Fruit fly (Drosophila melanogaster) whole organism, pupa: ENCODE data around the gene CG32985.
A peak's percentile ranks its signal among the peaks of the same experiment; 100 is the strongest.

Source experiments
- CG10348 ChIP-seq: fragments of 200-800 bp; sonication (Bioruptor generic); IDR thresholded peaks from 2 replicates; pipeline ENCODE4 v1.3.6; 2022; ENCODE audit warnings: missing biosample characterization, missing genetic modification characterization
- CG12605 ChIP-seq: fragments of 200-800 bp; sonication (Bioruptor generic); IDR thresholded peaks from 2 replicates; pipeline ENCODE4 v1.3.6; 2022; ENCODE audit warnings: missing biosample characterization, missing genetic modification characterization
- CG13204 ChIP-seq: fragments of 200-800 bp; sonication (Bioruptor generic); optimal IDR thresholded peaks from 2 replicates; lab custom pipeline; 2018; ENCODE audit warnings: missing biosample characterization, mild to moderate bottlenecking, missing genetic modification characterization, moderate library complexity
- CG14655 ChIP-seq: fragments of 200-800 bp; sonication (Bioruptor generic); optimal IDR thresholded peaks from 3 replicates; lab custom pipeline; 2017; ENCODE audit warnings: mild to moderate bottlenecking, missing biosample characterization, missing genetic modification reagents, missing genetic modification characterization
- CG15710 ChIP-seq: fragments of 200-800 bp; sonication (Bioruptor generic); optimal IDR thresholded peaks from 2 replicates; lab custom pipeline; 2018; ENCODE audit warnings: missing biosample characterization, mild to moderate bottlenecking, missing genetic modification characterization, moderate library complexity
- CG17806 ChIP-seq: fragments of 200-800 bp; sonication (Bioruptor generic); optimal IDR thresholded peaks from 2 replicates; lab custom pipeline; 2018; ENCODE audit warnings: missing biosample characterization, mild to moderate bottlenecking, missing genetic modification characterization, moderate library complexity
- CG32121 ChIP-seq: fragments of 200-800 bp; sonication (Bioruptor generic); IDR thresholded peaks from 2 replicates; pipeline ENCODE4 v1.3.6; 2022; ENCODE audit warnings: missing biosample characterization, missing genetic modification characterization
- CG34367 ChIP-seq: fragments of 200-800 bp; sonication (Bioruptor generic); optimal IDR thresholded peaks from 2 replicates; lab custom pipeline; 2018; ENCODE audit warnings: missing biosample characterization, mild to moderate bottlenecking, missing genetic modification characterization
- CG4496 ChIP-seq: fragments of 200-800 bp; sonication (Bioruptor generic); IDR thresholded peaks from 3 replicates; pipeline ENCODE4 v1.3.6; 2022; ENCODE audit warnings: missing biosample characterization, missing genetic modification characterization
- CG8159 ChIP-seq: fragments of 200-800 bp; sonication (Bioruptor generic); optimal IDR thresholded peaks from 3 replicates; lab custom pipeline; 2018; ENCODE audit warnings: missing biosample characterization, mild to moderate bottlenecking, missing genetic modification characterization, moderate library complexity
- CG8301 ChIP-seq: fragments of 200-800 bp; sonication (Bioruptor generic); optimal IDR thresholded peaks from 2 replicates; lab custom pipeline; 2018; ENCODE audit warnings: missing biosample characterization, mild to moderate bottlenecking, missing genetic modification characterization
- CG9948 ChIP-seq: fragments of 200-800 bp; sonication (Bioruptor generic); optimal IDR thresholded peaks from 2 replicates; lab custom pipeline; 2018; ENCODE audit warnings: missing biosample characterization, mild to moderate bottlenecking, missing genetic modification characterization, moderate library complexity
- D1 ChIP-seq: fragments of 200-800 bp; sonication (Bioruptor generic); optimal IDR thresholded peaks from 2 replicates; lab custom pipeline; 2018; ENCODE audit warnings: missing biosample characterization, mild to moderate bottlenecking, missing genetic modification characterization, moderate library complexity
- EcR ChIP-seq: fragments of 200-800 bp; sonication (Bioruptor generic); optimal IDR thresholded peaks from 3 replicates; lab custom pipeline; 2019; ENCODE audit warnings: missing biosample characterization, missing genetic modification characterization, mild to moderate bottlenecking, moderate library complexity, missing genetic modification reagents
- Ets98B ChIP-seq: fragments of 200-800 bp; sonication (Bioruptor generic); IDR thresholded peaks from 2 replicates; pipeline ENCODE4 v1.3.6; 2022; ENCODE audit warnings: missing biosample characterization, missing genetic modification characterization
- Pif1A ChIP-seq: fragments of 200-800 bp; sonication (Bioruptor generic); optimal IDR thresholded peaks from 3 replicates; lab custom pipeline; 2016; ENCODE audit warnings: missing biosample characterization, missing genetic modification characterization
- Pif1B ChIP-seq: fragments of 200-800 bp; sonication (Bioruptor generic); optimal IDR thresholded peaks from 3 replicates; lab custom pipeline; 2016; ENCODE audit warnings: missing biosample characterization, missing genetic modification characterization
- Snoo ChIP-seq: fragments of 200-800 bp; sonication (Bioruptor generic); optimal IDR thresholded peaks from 3 replicates; lab custom pipeline; 2017; ENCODE audit warnings: missing biosample characterization, mild to moderate bottlenecking, missing genetic modification characterization, inconsistent platforms
- fd96Ca ChIP-seq: fragments of 200-800 bp; sonication (Bioruptor generic); IDR thresholded peaks from 3 replicates; pipeline ENCODE4 v1.3.6; 2022; ENCODE audit warnings: missing biosample characterization, missing genetic modification characterization
- gl ChIP-seq: fragments of 200-800 bp; sonication (Bioruptor generic); optimal IDR thresholded peaks from 2 replicates; lab custom pipeline; 2018; ENCODE audit warnings: missing biosample characterization, mild to moderate bottlenecking, missing genetic modification characterization
- rn ChIP-seq: fragments of 200-800 bp; sonication (Bioruptor generic); IDR thresholded peaks from 2 replicates; pipeline ENCODE4 v1.3.6; 2022; ENCODE audit warnings: missing biosample characterization, missing genetic modification characterization

CG32985 gene

dm6 chr2L:8931176-8931575, 31.2 kb upstream of the CG32985 start:
- TF ChIP-seq CG8301 (tag; lab: Kevin White, UChicago) (no peak), CG8159 (tag; lab: Kevin White, UChicago) (no peak), Pif1B (GFP tag; lab: Kevin White, UChicago) (no peak)
- TF ChIP-seq, all 21 proteins: peak for 0

- TF ChIP-seq fd96Ca (GFP tag; lab: Robert Waterston, UW) (no peak), CG32121 (no peak), CG8159 (tag; lab: Kevin White, UChicago) (no peak), CG17806 (tag; lab: Kevin White, UChicago) (no peak), Pif1B (GFP tag; lab: Kevin White, UChicago) (no peak), CG14655 (GFP tag; lab: Kevin White, UChicago) (no peak), D1 (tag; lab: Kevin White, UChicago) (no peak), CG13204 (GFP tag; lab: Kevin White, UChicago) (no peak), gl (tag; lab: Kevin White, UChicago) (no peak), CG4496 (no peak), CG8301 (tag; lab: Kevin White, UChicago) (no peak), Snoo (tag; lab: Kevin White, UChicago) (no peak), CG9948 (no peak)
- TF ChIP-seq, all 21 proteins: peak for 0
Measured at dm6 chr2L:8933710-8934242, 28.6 kb upstream of the CG32985 start, which contains the start of gene Tsp29Fa. TSS of gene Tsp29Fa (plus strand) at chr2L:8933962.

- peak; percentile 18 for TF ChIP-seq Pif1B (GFP tag; lab: Kevin White, UChicago)
- TF ChIP-seq Pif1A (GFP tag; lab: Kevin White, UChicago), result peak; percentile 48
- TF ChIP-seq CG4496, result 0 out of 3 replicates have a peak, but pooled peaks have one; percentile 31
- no peak for TF ChIP-seq CG32121
- no peak for TF ChIP-seq CG9948
- TF ChIP-seq CG10348 (GFP tag; lab: Robert Waterston, UW), result no peak
- TF ChIP-seq gl (tag; lab: Kevin White, UChicago), result no peak
- no peak for TF ChIP-seq CG12605 (GFP tag; lab: Robert Waterston, UW)
- no peak for TF ChIP-seq rn
- TF ChIP-seq Ets98B (GFP tag; lab: Robert Waterston, UW), result peak; percentile 36
- no peak for TF ChIP-seq CG17806 (tag; lab: Kevin White, UChicago)
- no peak for TF ChIP-seq CG34367 (tag; lab: Kevin White, UChicago)
- TF ChIP-seq Snoo (tag; lab: Kevin White, UChicago), result peak; percentile 62
- no peak for TF ChIP-seq D1 (tag; lab: Kevin White, UChicago)
- no peak for TF ChIP-seq EcR
- no peak for TF ChIP-seq CG13204 (GFP tag; lab: Kevin White, UChicago)
- no peak for TF ChIP-seq CG14655 (GFP tag; lab: Kevin White, UChicago)
- TF ChIP-seq fd96Ca (GFP tag; lab: Robert Waterston, UW), result no peak
- TF ChIP-seq CG8301 (tag; lab: Kevin White, UChicago), result no peak
- TF ChIP-seq CG15710 (tag; lab: Kevin White, UChicago), result no peak
- TF ChIP-seq CG8159 (tag; lab: Kevin White, UChicago), result peak; percentile 59
Measured at dm6 chr2L:8937003-8937402, 25.3 kb upstream of the CG32985 start, which contains the start of gene Tsp29Fb. TSS of gene Tsp29Fb (plus strand) at chr2L:8937390.

dm6 chr2L:8937837-8938413, 24.4 kb upstream of the CG32985 start:
- no peak for TF ChIP-seq rn
- no peak for TF ChIP-seq CG9948
- no peak for TF ChIP-seq CG4496
- no peak for TF ChIP-seq CG15710 (tag; lab: Kevin White, UChicago)
- TF ChIP-seq CG12605 (GFP tag; lab: Robert Waterston, UW), result no peak
- no peak for TF ChIP-seq CG10348 (GFP tag; lab: Robert Waterston, UW)

- TF ChIP-seq gl (tag; lab: Kevin White, UChicago) (no peak), CG34367 (tag; lab: Kevin White, UChicago) (no peak), CG32121 (no peak), CG8159 (tag; lab: Kevin White, UChicago) (no peak), CG10348 (GFP tag; lab: Robert Waterston, UW) (no peak), EcR (no peak), rn (no peak)
- TF ChIP-seq, all 21 proteins: peak for 0
Measured at dm6 chr2L:8940680-8941079, 21.7 kb upstream of the CG32985 start.

dm6 chr2L:8941736-8942337, 20.5 kb upstream of the CG32985 start, which contains the start of gene Argl:
TSS of gene Argl (minus strand) at chr2L:8942105.
- TF ChIP-seq CG15710 (tag; lab: Kevin White, UChicago) (no peak), Pif1B (GFP tag; lab: Kevin White, UChicago) (peak; percentile 11), rn (no peak), CG9948 (no peak), CG13204 (GFP tag; lab: Kevin White, UChicago) (no peak), Snoo (tag; lab: Kevin White, UChicago) (no peak), CG10348 (GFP tag; lab: Robert Waterston, UW) (no peak), CG34367 (tag; lab: Kevin White, UChicago) (no peak), CG32121 (no peak), CG8159 (tag; lab: Kevin White, UChicago) (peak; percentile 20), gl (tag; lab: Kevin White, UChicago) (no peak)
